Worm (Caenorhabditis elegans) whole organism, late embryonic: Measurements from ENCODE around the gene B0024.4.

ENCODE experiments used
- C08G9.2 ChIP-seq: sonication (generic microtip); optimal IDR thresholded peaks from 2 replicates; lab custom pipeline; 2016; ENCODE audit warnings: mild to moderate bottlenecking, missing genetic modification characterization, moderate library complexity, missing compliant biosample characterization
- K09A11.1 ChIP-seq: sonication (generic microtip); optimal IDR thresholded peaks from 2 replicates; lab custom pipeline; 2017; ENCODE audit warnings: antibody characterized with exemption, mild to moderate bottlenecking, missing genetic modification characterization, missing compliant biosample characterization; ENCODE audit not compliant: insufficient read depth
- Y22D7AL.16 ChIP-seq: sonication (generic microtip); optimal IDR thresholded peaks from 2 replicates; lab custom pipeline; 2016; ENCODE audit warnings: missing genetic modification characterization, missing compliant biosample characterization
- ahr-1 ChIP-seq: sonication (generic microtip); optimal IDR thresholded peaks from 2 replicates; lab custom pipeline; 2016; ENCODE audit warnings: missing genetic modification characterization, missing compliant biosample characterization
- ceh-14 ChIP-seq: sonication (generic microtip); optimal IDR thresholded peaks from 2 replicates; lab custom pipeline; 2016; ENCODE audit warnings: missing genotype, missing genetic modification characterization, missing compliant biosample characterization
- ceh-18 ChIP-seq: sonication (generic microtip); optimal IDR thresholded peaks from 2 replicates; lab custom pipeline; 2016; ENCODE audit warnings: missing genetic modification characterization, missing compliant biosample characterization
- ceh-22 ChIP-seq: sonication (generic microtip); optimal IDR thresholded peaks from 2 replicates; lab custom pipeline; 2017; ENCODE audit warnings: missing biosample characterization, missing genetic modification characterization
- ceh-30 ChIP-seq: fragments of 150-350 bp; optimal IDR thresholded peaks from 2 replicates; lab custom pipeline; 2014; ENCODE audit warnings: missing biosample characterization, missing genetic modification characterization
- ceh-34 ChIP-seq: sonication (generic microtip); optimal IDR thresholded peaks from 2 replicates; lab custom pipeline; 2016; ENCODE audit warnings: mild to moderate bottlenecking, missing genetic modification characterization, missing compliant biosample characterization
- ceh-48 ChIP-seq: sonication (generic microtip); optimal IDR thresholded peaks from 2 replicates; lab custom pipeline; 2016; ENCODE audit warnings: missing genetic modification characterization, inconsistent platforms, missing compliant biosample characterization
- ceh-6 ChIP-seq: fragments of 200-800 bp; sonication (Bioruptor generic); optimal IDR thresholded peaks from 2 replicates; lab custom pipeline; 2018; ENCODE audit warnings: mild to moderate bottlenecking, missing genetic modification characterization, missing compliant biosample characterization
- che-1 ChIP-seq: sonication (generic microtip); optimal IDR thresholded peaks from 2 replicates; lab custom pipeline; 2016; ENCODE audit warnings: mild to moderate bottlenecking, missing genetic modification characterization, missing compliant biosample characterization
- dve-1 ChIP-seq: sonication (generic microtip); optimal IDR thresholded peaks from 2 replicates; lab custom pipeline; 2017; ENCODE audit warnings: antibody characterized with exemption, mild to moderate bottlenecking, missing genetic modification characterization, missing compliant biosample characterization
- elt-2 ChIP-seq: sonication (generic microtip); optimal IDR thresholded peaks from 2 replicates; lab custom pipeline; 2016; ENCODE audit warnings: missing genetic modification reagents, missing genetic modification characterization, missing compliant biosample characterization
- elt-4 ChIP-seq: sonication (generic microtip); optimal IDR thresholded peaks from 2 replicates; lab custom pipeline; 2016; ENCODE audit warnings: missing genetic modification characterization, missing compliant biosample characterization
- ets-4 ChIP-seq: sonication (generic microtip); optimal IDR thresholded peaks from 2 replicates; lab custom pipeline; 2016; ENCODE audit warnings: missing genetic modification characterization, missing compliant biosample characterization
- eyg-1 ChIP-seq: sonication (generic microtip); optimal IDR thresholded peaks from 2 replicates; lab custom pipeline; 2016; ENCODE audit warnings: missing genotype, missing genetic modification characterization, missing compliant biosample characterization
- fax-1 ChIP-seq: sonication (generic microtip); optimal IDR thresholded peaks from 2 replicates; lab custom pipeline; 2016; ENCODE audit warnings: missing genotype, missing genetic modification characterization, missing compliant biosample characterization
- gmeb-2 ChIP-seq: sonication (generic microtip); optimal IDR thresholded peaks from 2 replicates; lab custom pipeline; 2016; ENCODE audit warnings: missing genetic modification characterization, inconsistent platforms, missing compliant biosample characterization
- hlh-15 ChIP-seq: sonication (generic microtip); optimal IDR thresholded peaks from 2 replicates; lab custom pipeline; 2016; ENCODE audit warnings: missing genetic modification characterization, missing compliant biosample characterization
- hlh-30 ChIP-seq: sonication (generic microtip); optimal IDR thresholded peaks from 2 replicates; lab custom pipeline; 2017; ENCODE audit warnings: antibody characterized with exemption, missing genetic modification characterization, missing compliant biosample characterization; ENCODE audit not compliant: insufficient read depth
- hlh-6 ChIP-seq: sonication (generic microtip); optimal IDR thresholded peaks from 2 replicates; lab custom pipeline; 2016; ENCODE audit warnings: missing genotype, missing genetic modification characterization, missing compliant biosample characterization
- lin-11 ChIP-seq: fragments of 200-800 bp; sonication (Bioruptor generic); optimal IDR thresholded peaks from 2 replicates; lab custom pipeline; 2018; ENCODE audit warnings: mild to moderate bottlenecking, missing genetic modification characterization, missing compliant biosample characterization
- madf-2 ChIP-seq: sonication (generic microtip); optimal IDR thresholded peaks from 2 replicates; lab custom pipeline; 2017; ENCODE audit warnings: missing genetic modification characterization, missing compliant biosample characterization
- mec-3 ChIP-seq: sonication (generic microtip); optimal IDR thresholded peaks from 2 replicates; lab custom pipeline; 2016; ENCODE audit warnings: borderline replicate concordance, missing genetic modification characterization, missing compliant biosample characterization
- npax-4 ChIP-seq: sonication (generic microtip); optimal IDR thresholded peaks from 2 replicates; lab custom pipeline; 2016; ENCODE audit warnings: missing genetic modification characterization, missing compliant biosample characterization
- odd-2 ChIP-seq: sonication (generic microtip); optimal IDR thresholded peaks from 2 replicates; lab custom pipeline; 2017; ENCODE audit warnings: antibody characterized with exemption, mild to moderate bottlenecking, missing genetic modification characterization, missing compliant biosample characterization
- pag-3 ChIP-seq: sonication (generic microtip); optimal IDR thresholded peaks from 2 replicates; lab custom pipeline; 2016; ENCODE audit warnings: missing compliant biosample characterization, missing genetic modification characterization, borderline replicate concordance
- pax-1 ChIP-seq: fragments of 150-350 bp; optimal IDR thresholded peaks from 2 replicates; lab custom pipeline; 2014; ENCODE audit warnings: missing biosample characterization, missing genetic modification characterization
- pha-2 ChIP-seq: sonication (generic microtip); optimal IDR thresholded peaks from 2 replicates; lab custom pipeline; 2017; ENCODE audit warnings: mild to moderate bottlenecking, missing genetic modification characterization, missing compliant biosample characterization
- pha-4 ChIP-seq: fragments of 150-350 bp; optimal IDR thresholded peaks from 2 replicates; lab custom pipeline; 2018; ENCODE audit warnings: missing biosample characterization, missing genetic modification reagents, missing genetic modification characterization
- pqm-1 ChIP-seq: sonication (generic microtip); optimal IDR thresholded peaks from 2 replicates; lab custom pipeline; 2016; ENCODE audit warnings: missing genetic modification characterization, missing compliant biosample characterization
- pros-1 ChIP-seq: fragments of 150-350 bp; optimal IDR thresholded peaks from 2 replicates; lab custom pipeline; 2014; ENCODE audit warnings: missing biosample characterization, missing genetic modification reagents, missing genetic modification characterization
- ref-2 ChIP-seq: sonication (generic microtip); optimal IDR thresholded peaks from 2 replicates; lab custom pipeline; 2016; ENCODE audit warnings: missing genetic modification characterization, missing compliant biosample characterization
- rnt-1 ChIP-seq: sonication (generic microtip); optimal IDR thresholded peaks from 2 replicates; lab custom pipeline; 2016; ENCODE audit warnings: missing genetic modification characterization, missing compliant biosample characterization
- sox-2 ChIP-seq: fragments of 200-800 bp; sonication (Bioruptor generic); IDR thresholded peaks from 2 replicates; pipeline ENCODE4 v1.3.6; 2022; ENCODE audit warnings: missing genetic modification reagents, missing genetic modification characterization, missing compliant biosample characterization
- unc-3 ChIP-seq, 2 experiments: fragments of 200-800 bp in 1 of 2; sonication (Bioruptor generic) in 1 of 2; sonication (generic microtip) in 1 of 2; conservative IDR thresholded peaks in 1 of 2; optimal IDR thresholded peaks in 1 of 2; 2 replicates each; pipeline versions ENCODE4 v1.3.6 to Lab custom; 2016 to 2022; ENCODE audit warnings: missing compliant biosample characterization in 2 of 2, missing genetic modification characterization in 2 of 2, missing genetic modification reagents in 1 of 2
- unc-42 ChIP-seq: sonication (generic microtip); optimal IDR thresholded peaks from 2 replicates; lab custom pipeline; 2016; ENCODE audit warnings: missing genotype, missing genetic modification characterization, missing compliant biosample characterization
- unc-55 ChIP-seq: sonication (generic microtip); optimal IDR thresholded peaks from 2 replicates; lab custom pipeline; 2017; ENCODE audit warnings: missing biosample characterization, missing genetic modification reagents, missing genetic modification characterization
- unc-86 ChIP-seq: sonication (generic microtip); optimal IDR thresholded peaks from 2 replicates; lab custom pipeline; 2016; ENCODE audit warnings: missing genetic modification characterization, missing compliant biosample characterization
- zip-5 ChIP-seq: sonication (generic microtip); optimal IDR thresholded peaks from 2 replicates; lab custom pipeline; 2016; ENCODE audit warnings: missing genetic modification characterization, missing compliant biosample characterization

B0024.4 gene

DNA sequence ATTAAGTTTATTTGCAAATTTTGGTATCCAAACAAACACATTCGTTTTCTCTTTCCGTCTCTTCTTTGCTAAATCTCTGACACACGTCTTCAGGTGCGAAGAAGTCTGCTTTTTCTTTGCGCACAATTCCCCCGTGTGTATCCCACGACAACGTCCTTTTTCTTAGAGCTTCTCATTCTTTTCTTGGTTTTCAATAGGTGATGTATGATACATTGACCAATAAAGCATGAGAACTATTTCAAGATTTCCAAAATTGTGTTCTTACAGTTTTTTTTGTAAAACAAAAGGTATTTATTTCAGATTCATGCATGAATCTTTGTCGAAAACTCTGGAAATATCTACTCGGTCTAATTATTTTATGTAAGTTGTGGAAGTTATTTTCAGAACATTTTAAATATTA is 7.5 kb upstream of the B0024.4 start, which contains the start of gene B0024.15:
B0024.15 (plus strand) TSS at position 301 of the 400 bp plus-strand sequence.
- no peak for TF ChIP-seq rnt-1 (tag; lab: Kevin White, UChicago)
- TF ChIP-seq pqm-1 (tag; lab: Kevin White, UChicago) = no peak
- no peak for TF ChIP-seq ceh-34 (tag; lab: Kevin White, UChicago)
- no peak for TF ChIP-seq che-1 (tag; lab: Kevin White, UChicago)
- no peak for TF ChIP-seq ceh-48 (tag; lab: Kevin White, UChicago)
- TF ChIP-seq elt-2 (tag; lab: Kevin White, UChicago) = no peak
- no peak for TF ChIP-seq pha-2 (tag; lab: Kevin White, UChicago)
- TF ChIP-seq ets-4 (tag; lab: Kevin White, UChicago) = no peak
- no peak for TF ChIP-seq pha-4
- no peak for TF ChIP-seq madf-2 (tag; lab: Kevin White, UChicago)
- no peak for TF ChIP-seq hlh-15 (tag; lab: Kevin White, UChicago)
- no peak for TF ChIP-seq sox-2 (GFP tag; lab: Robert Waterston, UW)

- TF ChIP-seq ceh-30 = no peak
- TF ChIP-seq pag-3 (tag; lab: Kevin White, UChicago) = no peak
- no peak for TF ChIP-seq hlh-15 (tag; lab: Kevin White, UChicago)
- TF ChIP-seq Y22D7AL.16 (tag; lab: Kevin White, UChicago) = no peak
- no peak for TF ChIP-seq hlh-6
- TF ChIP-seq elt-4 (tag; lab: Kevin White, UChicago) = no peak
- TF ChIP-seq rnt-1 (tag; lab: Kevin White, UChicago) = no peak
- TF ChIP-seq hlh-30 (tag; lab: Kevin White, UChicago) = no peak
- no peak for TF ChIP-seq pros-1 (tag; lab: Kevin White, UChicago)
- no peak for TF ChIP-seq unc-86
- no peak for TF ChIP-seq dve-1 (tag; lab: Kevin White, UChicago)
- no peak for TF ChIP-seq lin-11
- TF ChIP-seq fax-1 (tag; lab: Kevin White, UChicago) = no peak
- TF ChIP-seq unc-42 (tag; lab: Kevin White, UChicago) = no peak
- no peak for TF ChIP-seq zip-5 (tag; lab: Kevin White, UChicago)
- TF ChIP-seq, all 69 proteins: peak for 0
Measured at ce11 chrV:10291848-10292247, 5.4 kb upstream of the B0024.4 start.

ce11 chrV:10292819-10293357 is 4.3 kb upstream of the B0024.4 start, which contains the start of gene col-149:
Gene col-149, minus strand, starts transcription at chrV:10292869.
- no peak for TF ChIP-seq ceh-34 (tag; lab: Kevin White, UChicago)
- TF ChIP-seq lin-11 = no peak
- no peak for TF ChIP-seq npax-4
- no peak for TF ChIP-seq ahr-1 (tag; lab: Kevin White, UChicago)

ce11 chrV:10294549-10294948 is 2.6 kb upstream of the B0024.4 start, which contains the start of gene col-150:
Gene col-150, minus strand, starts transcription at chrV:10294649.
- no peak for TF ChIP-seq hlh-6
- TF ChIP-seq unc-55 (GFP tag; lab: Kevin White, UChicago) = no peak
- no peak for TF ChIP-seq eyg-1
- no peak for TF ChIP-seq ceh-22 (tag; lab: Kevin White, UChicago)
- no peak for TF ChIP-seq ceh-6 (GFP tag; lab: Kevin White, UChicago)
- no peak for TF ChIP-seq K09A11.1 (tag; lab: Kevin White, UChicago)
- TF ChIP-seq mec-3 (tag; lab: Kevin White, UChicago) = no peak
- no peak for TF ChIP-seq ceh-14 (tag; lab: Kevin White, UChicago)
- TF ChIP-seq ahr-1 (tag; lab: Kevin White, UChicago) = no peak

DNA sequence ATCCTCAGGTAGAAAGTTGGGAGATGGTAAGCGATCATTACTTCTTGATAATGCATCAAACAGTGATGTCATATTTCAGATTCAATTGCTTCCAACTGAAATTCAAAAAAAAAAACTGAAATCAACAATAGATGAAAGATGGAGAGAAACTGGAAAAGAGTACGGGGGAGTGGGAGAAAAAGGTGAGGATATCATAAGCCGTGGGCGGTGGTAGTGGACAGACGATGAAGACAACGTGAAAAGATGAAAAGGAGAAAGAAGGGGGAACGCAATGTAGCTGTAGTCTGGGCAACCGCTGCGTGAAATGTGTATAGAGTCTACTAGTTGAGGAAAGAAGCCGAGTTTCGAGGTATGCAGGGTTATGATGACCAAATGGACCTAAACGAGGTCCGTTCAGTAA is 10.1 kb downstream of the B0024.4 start, which contains the start of gene che-12:
che-12 (minus strand) TSS at position 101 of the 400 bp plus-strand sequence.
- TF ChIP-seq unc-3 (GFP tag; conservative IDR thresholded peaks at IDR 0.05; lab: Robert Waterston, UW) (no peak), unc-3 (tag; optimal IDR thresholded peaks at IDR 0.05; lab: Kevin White, UChicago) (no peak), ref-2 (tag; lab: Kevin White, UChicago) (no peak), K09A11.1 (tag; lab: Kevin White, UChicago) (no peak), unc-55 (GFP tag; lab: Kevin White, UChicago) (no peak), sox-2 (GFP tag; lab: Robert Waterston, UW) (no peak), ceh-18 (tag; lab: Kevin White, UChicago) (no peak), ceh-14 (tag; lab: Kevin White, UChicago) (no peak), C08G9.2 (tag; lab: Kevin White, UChicago) (no peak), odd-2 (tag; lab: Kevin White, UChicago) (no peak), hlh-6 (no peak), pax-1 (tag; lab: Kevin White, UChicago) (no peak), mec-3 (tag; lab: Kevin White, UChicago) (no peak), elt-2 (tag; lab: Kevin White, UChicago) (no peak), gmeb-2 (tag; lab: Kevin White, UChicago) (no peak), pha-2 (tag; lab: Kevin White, UChicago) (no peak)
